Fruit fly (Drosophila melanogaster) whole organism, prepupa: Measurements from ENCODE around the gene CG46468.

ENCODE experiments used
- CG10631 ChIP-seq: fragments of 200-800 bp; sonication (Bioruptor generic); optimal IDR thresholded peaks from 2 replicates; lab custom pipeline; 2016; ENCODE audit warnings: missing biosample characterization, missing genetic modification characterization
- CG11294 ChIP-seq: fragments of 200-800 bp; sonication (Bioruptor generic); IDR thresholded peaks from 2 replicates; pipeline ENCODE4 v1.3.6; 2022; ENCODE audit warnings: missing biosample characterization, missing genetic modification characterization
- CG11762 ChIP-seq: fragments of 200-800 bp; sonication (Bioruptor generic); optimal IDR thresholded peaks from 3 replicates; lab custom pipeline; 2016; ENCODE audit warnings: missing biosample characterization, missing genetic modification characterization; ENCODE audit not compliant: insufficient read depth
- CG11902 ChIP-seq: fragments of 200-800 bp; sonication (Bioruptor generic); optimal IDR thresholded peaks from 3 replicates; lab custom pipeline; 2016; ENCODE audit warnings: missing biosample characterization, missing genetic modification characterization
- CG16779 ChIP-seq: fragments of 200-800 bp; sonication (Bioruptor generic); optimal IDR thresholded peaks from 3 replicates; lab custom pipeline; 2017; ENCODE audit warnings: missing biosample characterization, mild to moderate bottlenecking, missing genetic modification characterization
- CG3032 ChIP-seq: fragments of 200-800 bp; optimal IDR thresholded peaks from 2 replicates; lab custom pipeline; 2019; ENCODE audit warnings: missing biosample characterization, mild to moderate bottlenecking, missing genetic modification characterization, moderate library complexity
- CG32006 ChIP-seq: fragments of 200-800 bp; sonication (Bioruptor generic); optimal IDR thresholded peaks from 3 replicates; lab custom pipeline; 2017; ENCODE audit warnings: missing biosample characterization, mild to moderate bottlenecking, missing genetic modification characterization
- CG34406 ChIP-seq: fragments of 200-800 bp; sonication (Bioruptor generic); optimal IDR thresholded peaks from 3 replicates; lab custom pipeline; 2016; ENCODE audit warnings: missing biosample characterization, missing genetic modification characterization
- CG3919 ChIP-seq: fragments of 200-800 bp; sonication (Bioruptor generic); optimal IDR thresholded peaks from 3 replicates; lab custom pipeline; 2016; ENCODE audit warnings: missing biosample characterization, missing genetic modification characterization
- CG4318 ChIP-seq: fragments of 200-800 bp; sonication (Bioruptor generic); optimal IDR thresholded peaks from 3 replicates; lab custom pipeline; 2017; ENCODE audit warnings: missing biosample characterization, mild to moderate bottlenecking, missing genetic modification characterization
- CG6276 ChIP-seq: fragments of 200-800 bp; sonication (Bioruptor generic); optimal IDR thresholded peaks from 2 replicates; lab custom pipeline; 2017; ENCODE audit warnings: missing biosample characterization, mild to moderate bottlenecking, missing genetic modification characterization
- CG6792 ChIP-seq: fragments of 200-800 bp; sonication (Bioruptor generic); optimal IDR thresholded peaks from 3 replicates; lab custom pipeline; 2016; ENCODE audit warnings: missing biosample characterization, missing genetic modification characterization
- CG6808 ChIP-seq: fragments of 200-800 bp; sonication (Bioruptor generic); optimal IDR thresholded peaks from 3 replicates; lab custom pipeline; 2017; ENCODE audit warnings: missing biosample characterization, missing genetic modification characterization, mild to moderate bottlenecking, moderate library complexity, missing genetic modification reagents
- CG6854 ChIP-seq: fragments of 200-800 bp; sonication (Bioruptor generic); optimal IDR thresholded peaks from 2 replicates; lab custom pipeline; 2017; ENCODE audit warnings: missing biosample characterization, mild to moderate bottlenecking, missing genetic modification characterization
- CG8119 ChIP-seq: fragments of 200-800 bp; sonication (Bioruptor generic); IDR thresholded peaks from 3 replicates; pipeline ENCODE4 v1.3.6; 2022; ENCODE audit warnings: missing biosample characterization, missing genetic modification characterization
- CG8632 ChIP-seq: fragments of 200-800 bp; sonication (Bioruptor generic); optimal IDR thresholded peaks from 3 replicates; lab custom pipeline; 2016; ENCODE audit warnings: missing biosample characterization, missing genetic modification characterization
- Eip93F ChIP-seq: fragments of 200-800 bp; sonication (Bioruptor generic); optimal IDR thresholded peaks from 2 replicates; lab custom pipeline; 2016; ENCODE audit warnings: missing biosample characterization, mild to moderate bottlenecking, missing genetic modification characterization
- Ets96B ChIP-seq: fragments of 200-800 bp; optimal IDR thresholded peaks from 2 replicates; lab custom pipeline; 2019; ENCODE audit warnings: missing biosample characterization, mild to moderate bottlenecking, missing genetic modification characterization, moderate library complexity
- Gug ChIP-seq: fragments of 200-800 bp; sonication (Bioruptor generic); IDR thresholded peaks from 2 replicates; pipeline ENCODE4 v1.3.6; 2022; ENCODE audit warnings: missing biosample characterization, missing genetic modification characterization
- Hr39 ChIP-seq: fragments of 200-800 bp; sonication (Bioruptor generic); optimal IDR thresholded peaks from 2 replicates; lab custom pipeline; 2016; ENCODE audit warnings: missing biosample characterization, missing genetic modification characterization
- Lpt ChIP-seq: fragments of 200-800 bp; sonication (Bioruptor generic); optimal IDR thresholded peaks from 3 replicates; lab custom pipeline; 2016; ENCODE audit warnings: missing biosample characterization, missing genetic modification characterization
- Met ChIP-seq: fragments of 200-800 bp; sonication (Bioruptor generic); optimal IDR thresholded peaks from 3 replicates; lab custom pipeline; 2016; ENCODE audit warnings: missing biosample characterization, missing genetic modification characterization
- OdsH ChIP-seq: fragments of 200-800 bp; sonication (Bioruptor generic); optimal IDR thresholded peaks from 3 replicates; lab custom pipeline; 2016; ENCODE audit warnings: missing biosample characterization, missing genetic modification characterization
- Smox ChIP-seq: fragments of 200-800 bp; sonication (Bioruptor generic); optimal IDR thresholded peaks from 3 replicates; lab custom pipeline; 2016; ENCODE audit warnings: missing biosample characterization, missing genetic modification characterization
- Sox102F ChIP-seq: fragments of 200-800 bp; sonication (Bioruptor generic); optimal IDR thresholded peaks from 2 replicates; lab custom pipeline; 2016; ENCODE audit warnings: missing biosample characterization, mild to moderate bottlenecking, missing genetic modification characterization
- Sox14 ChIP-seq: fragments of 200-800 bp; sonication (Bioruptor generic); optimal IDR thresholded peaks from 3 replicates; lab custom pipeline; 2016; ENCODE audit warnings: missing biosample characterization, missing genetic modification characterization
- Sox15 ChIP-seq: fragments of 200-800 bp; sonication (Bioruptor generic); optimal IDR thresholded peaks from 3 replicates; lab custom pipeline; 2016; ENCODE audit warnings: missing biosample characterization, missing genetic modification characterization
- acj6 ChIP-seq: fragments of 200-800 bp; sonication (Bioruptor generic); optimal IDR thresholded peaks from 3 replicates; lab custom pipeline; 2016; ENCODE audit warnings: missing biosample characterization, missing genetic modification characterization
- cyc ChIP-seq: fragments of 200-800 bp; sonication (Bioruptor generic); optimal IDR thresholded peaks from 3 replicates; lab custom pipeline; 2016; ENCODE audit warnings: missing biosample characterization, missing genetic modification characterization
- dac ChIP-seq: fragments of 200-800 bp; sonication (Bioruptor generic); optimal IDR thresholded peaks from 2 replicates; lab custom pipeline; 2017; ENCODE audit warnings: missing biosample characterization, mild to moderate bottlenecking, missing genetic modification characterization
- dsx ChIP-seq: fragments of 200-800 bp; optimal IDR thresholded peaks from 3 replicates; lab custom pipeline; 2019; ENCODE audit warnings: missing biosample characterization, mild to moderate bottlenecking, missing genetic modification characterization, moderate library complexity; ENCODE audit not compliant: poor library complexity, severe bottlenecking
- fd59A ChIP-seq: fragments of 200-800 bp; sonication (Bioruptor generic); optimal IDR thresholded peaks from 2 replicates; lab custom pipeline; 2017; ENCODE audit warnings: missing biosample characterization, mild to moderate bottlenecking, missing genetic modification characterization, missing genetic modification reagents
- fkh ChIP-seq: fragments of 200-800 bp; sonication (Bioruptor generic); optimal IDR thresholded peaks from 3 replicates; lab custom pipeline; 2017; ENCODE audit warnings: missing biosample characterization, mild to moderate bottlenecking, missing genetic modification characterization, moderate library complexity
- lz ChIP-seq: fragments of 200-800 bp; sonication (Bioruptor generic); optimal IDR thresholded peaks from 3 replicates; lab custom pipeline; 2016; ENCODE audit warnings: missing biosample characterization, missing genetic modification characterization
- net ChIP-seq: fragments of 200-800 bp; sonication (Bioruptor generic); optimal IDR thresholded peaks from 3 replicates; lab custom pipeline; 2016; ENCODE audit warnings: missing biosample characterization, missing genetic modification characterization
- salr ChIP-seq, 2 experiments: fragments of 200-800 bp; sonication (Bioruptor generic); optimal IDR thresholded peaks; 3 replicates each; lab custom pipeline; 2016 to 2018; ENCODE audit warnings: missing biosample characterization in 2 of 2, missing genetic modification characterization in 2 of 2, mild to moderate bottlenecking in 1 of 2
- spab ChIP-seq: fragments of 200-800 bp; sonication (Bioruptor generic); optimal IDR thresholded peaks from 2 replicates; lab custom pipeline; 2017; ENCODE audit warnings: missing biosample characterization, mild to moderate bottlenecking, missing genetic modification characterization, missing genetic modification reagents
- svp ChIP-seq: fragments of 200-800 bp; sonication (Bioruptor generic); peaks from one replicate; lab custom pipeline; 2016; ENCODE audit warnings: missing biosample characterization, missing genetic modification characterization
- topi ChIP-seq: fragments of 200-800 bp; sonication (Bioruptor generic); optimal IDR thresholded peaks from 3 replicates; lab custom pipeline; 2016; ENCODE audit warnings: missing biosample characterization, missing genetic modification characterization

Gene CG46468

dm6 chr2L:9584098-9584703 is 19.0 kb upstream of the CG46468 start:
- TF ChIP-seq svp (GFP tag; lab: Kevin White, UChicago) (no peak), Met (GFP tag; lab: Kevin White, UChicago) (no peak), salr (GFP tag; optimal IDR thresholded peaks at IDR 0.05; lab: Kevin White, UChicago) (no peak), CG3919 (GFP tag; lab: Kevin White, UChicago) (no peak), Sox102F (no peak), fd59A (GFP tag; lab: Kevin White, UChicago) (no peak), fkh (GFP tag; lab: Kevin White, UChicago) (no peak), Ets96B (tag; lab: Kevin White, UChicago) (no peak), Hr39 (GFP tag; lab: Kevin White, UChicago) (no peak), CG6276 (no peak), Sox15 (GFP tag; lab: Kevin White, UChicago) (no peak), dsx (GFP tag; lab: Kevin White, UChicago) (no peak), Eip93F (GFP tag; lab: Kevin White, UChicago) (no peak), cyc (GFP tag; lab: Kevin White, UChicago) (no peak), lz (no peak), CG11294 (GFP tag; lab: Robert Waterston, UW) (no peak), CG6792 (GFP tag; lab: Kevin White, UChicago) (no peak)

DNA sequence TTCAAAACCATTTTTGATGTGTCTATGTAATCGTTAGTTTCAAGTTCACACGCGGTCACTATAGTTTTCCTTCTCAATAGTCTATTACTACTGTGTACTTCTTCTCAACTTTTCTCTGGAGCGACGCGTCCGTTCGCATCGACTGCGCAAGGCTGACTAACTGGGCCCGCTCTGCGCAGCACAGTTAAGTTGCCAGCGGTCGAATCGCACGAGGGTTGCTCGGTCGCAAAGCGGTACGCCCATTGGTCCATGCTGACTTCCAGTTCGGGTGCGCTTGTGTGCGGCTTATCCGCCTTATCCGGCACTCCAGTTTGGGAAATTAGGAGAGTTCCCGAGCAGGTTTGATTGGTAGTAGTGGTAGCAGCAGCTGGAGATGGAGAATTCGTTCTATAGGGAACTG is 16.3 kb upstream of the CG46468 start, which contains the start of gene gcm:
TSS of gene gcm (minus strand) at position 164 of the 400 bp plus-strand sequence.
- TF ChIP-seq salr (GFP tag; optimal IDR thresholded peaks at IDR 0.05; lab: Kevin White, UChicago) (no peak), topi (GFP tag; lab: Kevin White, UChicago) (no peak), CG6808 (GFP tag; lab: Kevin White, UChicago) (no peak), OdsH (GFP tag; lab: Kevin White, UChicago) (no peak), CG4318 (GFP tag; lab: Kevin White, UChicago) (no peak), CG10631 (GFP tag; lab: Kevin White, UChicago) (no peak), CG8119 (GFP tag; lab: Robert Waterston, UW) (no peak), CG16779 (tag; lab: Kevin White, UChicago) (no peak), CG11902 (GFP tag; lab: Kevin White, UChicago) (no peak), acj6 (GFP tag; lab: Kevin White, UChicago) (no peak), fd59A (GFP tag; lab: Kevin White, UChicago) (no peak), CG6854 (GFP tag; lab: Kevin White, UChicago) (no peak), Sox15 (GFP tag; lab: Kevin White, UChicago) (no peak), CG11762 (GFP tag; lab: Kevin White, UChicago) (no peak), CG6276 (no peak), Sox14 (GFP tag; lab: Kevin White, UChicago) (no peak), CG11294 (GFP tag; lab: Robert Waterston, UW) (no peak), Gug (GFP tag; lab: Robert Waterston, UW) (no peak), Met (GFP tag; lab: Kevin White, UChicago) (no peak)

DNA sequence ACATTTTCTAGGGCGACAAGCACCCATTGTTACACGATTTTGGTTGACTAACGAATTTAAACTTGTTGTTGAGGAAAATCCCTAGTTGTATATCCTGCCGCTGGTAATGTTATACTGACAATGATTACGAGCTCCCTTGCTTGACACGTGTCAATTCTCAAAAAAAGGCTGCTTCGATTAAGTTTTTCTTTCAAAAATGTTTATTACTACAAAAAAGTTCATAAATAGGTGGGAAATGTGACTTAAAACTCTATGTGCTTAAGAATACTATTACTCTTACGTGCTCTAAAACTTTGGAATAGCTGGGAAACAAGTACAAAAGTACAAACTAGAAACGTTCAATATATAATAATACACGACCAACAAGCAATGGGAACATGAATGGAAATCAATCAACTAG is 14.3 kb upstream of the CG46468 start, which contains the start of gene CG31709:
TSS of gene CG31709 (minus strand) at position 101 of the 400 bp plus-strand sequence.
- TF ChIP-seq CG6808 (GFP tag; lab: Kevin White, UChicago), result no peak
- no peak for TF ChIP-seq Gug (GFP tag; lab: Robert Waterston, UW)
- no peak for TF ChIP-seq Lpt
- no peak for TF ChIP-seq salr (GFP tag; optimal IDR thresholded peaks at IDR 0.05; lab: Kevin White, UChicago)
- TF ChIP-seq CG3032, result no peak
- no peak for TF ChIP-seq CG16779 (tag; lab: Kevin White, UChicago)
- no peak for TF ChIP-seq Hr39 (GFP tag; lab: Kevin White, UChicago)
- no peak for TF ChIP-seq Smox (GFP tag; lab: Kevin White, UChicago)
- TF ChIP-seq spab (GFP tag; lab: Kevin White, UChicago), result no peak
- no peak for TF ChIP-seq fd59A (GFP tag; lab: Kevin White, UChicago)
- no peak for TF ChIP-seq CG8632 (GFP tag; lab: Kevin White, UChicago)
- no peak for TF ChIP-seq CG8119 (GFP tag; lab: Robert Waterston, UW)
- TF ChIP-seq dac (GFP tag; lab: Kevin White, UChicago), result no peak
- TF ChIP-seq topi (GFP tag; lab: Kevin White, UChicago), result no peak
- TF ChIP-seq net, result no peak
- no peak for TF ChIP-seq CG32006 (GFP tag; lab: Kevin White, UChicago)
- TF ChIP-seq Ets96B (tag; lab: Kevin White, UChicago), result no peak
- TF ChIP-seq CG6792 (GFP tag; lab: Kevin White, UChicago), result no peak
- TF ChIP-seq CG34406 (GFP tag; lab: Kevin White, UChicago), result no peak
